Worm (Caenorhabditis elegans) whole organism, L4/young adult: ENCODE measurements around the gene M03F8.7.

Source experiments
- dao-5 ChIP-seq: sonication (generic microtip); optimal IDR thresholded peaks from 2 replicates; lab custom pipeline; 2016; ENCODE audit warnings: missing genotype, missing genetic modification characterization, moderate library complexity, missing compliant biosample characterization
- him-1 ChIP-seq: sonication (generic microtip); optimal IDR thresholded peaks from 2 replicates; lab custom pipeline; 2016; ENCODE audit warnings: missing genotype, missing genetic modification reagents, missing genetic modification characterization, missing compliant biosample characterization

ce11 chrV:5907090-5907489, 29.6 kb upstream of the M03F8.7 start, which contains the start of gene C04E6.4:
- TF ChIP-seq him-1 (tag; lab: Kevin White, UChicago): no peak
- no peak for TF ChIP-seq dao-5 (tag; lab: Kevin White, UChicago)
